Worm (Caenorhabditis elegans) whole organism, early embryonic: ENCODE measurements around the gene spc-1.

Experiments used
- B0310.2 ChIP-seq: sonication (generic microtip); optimal IDR thresholded peaks from 2 replicates; lab custom pipeline; 2016; ENCODE audit warnings: mild to moderate bottlenecking, missing genetic modification characterization, missing compliant biosample characterization
- F13C5.2 ChIP-seq: sonication (generic microtip); optimal IDR thresholded peaks from 2 replicates; lab custom pipeline; 2017; ENCODE audit warnings: mild to moderate bottlenecking, missing genetic modification characterization, inconsistent platforms, missing compliant biosample characterization
- aly-1 ChIP-seq: sonication (generic microtip); optimal IDR thresholded peaks from 2 replicates; lab custom pipeline; 2016; ENCODE audit warnings: missing genetic modification characterization, missing compliant biosample characterization
- ama-1 ChIP-seq: fragments of 150-350 bp; optimal IDR thresholded peaks from 2 replicates; lab custom pipeline; 2014
- ceh-13 ChIP-seq: fragments of 200-800 bp; sonication (Bioruptor generic); optimal IDR thresholded peaks from 2 replicates; lab custom pipeline; 2018; ENCODE audit warnings: mild to moderate bottlenecking, missing genetic modification characterization, missing compliant biosample characterization
- ceh-36 ChIP-seq: sonication (generic microtip); optimal IDR thresholded peaks from 2 replicates; lab custom pipeline; 2016; ENCODE audit warnings: missing genetic modification characterization, inconsistent platforms, missing compliant biosample characterization
- ets-7 ChIP-seq: sonication (generic microtip); optimal IDR thresholded peaks from 2 replicates; lab custom pipeline; 2016; ENCODE audit warnings: missing genotype, missing genetic modification characterization, missing compliant biosample characterization
- flt-1 ChIP-seq: fragments of 200-800 bp; sonication (Bioruptor generic); IDR thresholded peaks from 2 replicates; pipeline ENCODE4 v1.3.6; 2022; ENCODE audit warnings: missing genetic modification characterization, missing compliant biosample characterization
- hmbx-1 ChIP-seq: sonication (generic microtip); optimal IDR thresholded peaks from 2 replicates; lab custom pipeline; 2016; ENCODE audit warnings: mild to moderate bottlenecking, missing genetic modification characterization, missing compliant biosample characterization
- hmg-4 ChIP-seq: fragments of 200-800 bp; sonication (Bioruptor generic); optimal IDR thresholded peaks from 2 replicates; lab custom pipeline; 2018; ENCODE audit warnings: mild to moderate bottlenecking, missing genetic modification characterization, missing compliant biosample characterization
- hnd-1 ChIP-seq: sonication (generic microtip); optimal IDR thresholded peaks from 2 replicates; lab custom pipeline; 2016; ENCODE audit warnings: missing genetic modification characterization, missing compliant biosample characterization
- pes-1 ChIP-seq: fragments of 200-800 bp; sonication (Bioruptor generic); IDR thresholded peaks from 2 replicates; pipeline ENCODE4 v1.3.6; 2022; ENCODE audit warnings: missing genetic modification reagents, missing genetic modification characterization, missing compliant biosample characterization
- scrt-1 ChIP-seq: fragments of 200-800 bp; sonication (Bioruptor generic); IDR thresholded peaks from 2 replicates; pipeline ENCODE4 v1.3.6; 2022; ENCODE audit warnings: missing genetic modification characterization, missing compliant biosample characterization
- sea-1 ChIP-seq: fragments of 200-800 bp; sonication (Bioruptor generic); conservative IDR thresholded peaks from 2 replicates; pipeline ENCODE4 v1.3.6; 2022; ENCODE audit warnings: missing genetic modification characterization, missing compliant biosample characterization
- tbx-11 ChIP-seq: fragments of 200-800 bp; sonication (Bioruptor generic); IDR thresholded peaks from 2 replicates; pipeline ENCODE4 v1.3.6; 2022; ENCODE audit warnings: missing genetic modification characterization, missing compliant biosample characterization
- tbx-37 ChIP-seq: fragments of 200-800 bp; sonication (Bioruptor generic); conservative IDR thresholded peaks from 2 replicates; pipeline ENCODE4 v1.3.6; 2022; ENCODE audit warnings: missing genetic modification reagents, missing genetic modification characterization, missing compliant biosample characterization
- tra-4 ChIP-seq: sonication (generic microtip); optimal IDR thresholded peaks from 2 replicates; lab custom pipeline; 2017; ENCODE audit warnings: missing genetic modification characterization, missing compliant biosample characterization

spc-1 gene

DNA sequence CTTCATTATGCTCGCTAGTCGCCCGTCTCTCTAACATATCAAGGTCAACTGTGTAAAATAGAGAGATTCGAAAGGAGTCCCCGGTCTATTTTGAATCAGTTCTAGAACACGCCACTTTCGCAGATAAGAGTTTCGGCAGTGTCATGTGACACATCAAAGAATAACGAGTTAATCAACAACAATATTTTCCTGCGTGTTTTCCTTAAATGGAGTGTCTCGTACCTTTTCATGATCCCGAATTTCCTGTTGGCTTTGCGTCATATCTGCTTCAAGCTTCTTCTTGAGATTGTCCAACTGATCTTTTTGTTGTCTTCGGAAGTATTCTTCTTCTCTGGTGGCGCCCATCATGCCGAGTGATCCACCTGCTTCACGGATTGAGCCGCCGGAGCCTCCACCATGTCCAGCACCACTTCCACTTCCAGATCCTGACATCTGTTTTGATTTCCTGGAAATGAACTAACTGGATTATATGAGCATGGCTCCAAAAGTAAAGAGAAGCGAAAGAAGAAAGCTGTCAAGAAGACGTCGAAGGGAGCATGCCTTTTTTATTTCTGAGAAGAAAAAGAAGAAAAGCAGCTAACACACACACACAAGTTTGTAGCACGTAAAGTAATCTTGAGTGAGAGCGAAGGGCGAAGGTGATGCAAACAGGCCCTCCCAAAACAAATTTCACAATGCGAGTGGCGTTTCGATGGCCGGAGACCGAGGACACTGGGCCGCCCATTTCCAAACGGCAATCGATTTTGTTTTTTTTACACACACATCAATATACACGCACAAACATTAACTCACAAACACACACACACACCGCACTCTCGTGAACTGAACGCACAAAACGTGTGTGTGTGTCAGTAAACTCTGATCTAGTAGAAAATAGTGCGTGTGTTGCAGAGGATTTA is 11.5 kb downstream of the spc-1 start:
- TF ChIP-seq scrt-1 (no peak), hnd-1 (no peak), B0310.2 (tag; lab: Kevin White, UChicago) (no peak), ceh-13 (GFP tag; lab: Kevin White, UChicago) (no peak), sea-1 (GFP tag; lab: Robert Waterston, UW) (no peak), hmbx-1 (no peak), tbx-37 (GFP tag; lab: Robert Waterston, UW) (no peak)

DNA sequence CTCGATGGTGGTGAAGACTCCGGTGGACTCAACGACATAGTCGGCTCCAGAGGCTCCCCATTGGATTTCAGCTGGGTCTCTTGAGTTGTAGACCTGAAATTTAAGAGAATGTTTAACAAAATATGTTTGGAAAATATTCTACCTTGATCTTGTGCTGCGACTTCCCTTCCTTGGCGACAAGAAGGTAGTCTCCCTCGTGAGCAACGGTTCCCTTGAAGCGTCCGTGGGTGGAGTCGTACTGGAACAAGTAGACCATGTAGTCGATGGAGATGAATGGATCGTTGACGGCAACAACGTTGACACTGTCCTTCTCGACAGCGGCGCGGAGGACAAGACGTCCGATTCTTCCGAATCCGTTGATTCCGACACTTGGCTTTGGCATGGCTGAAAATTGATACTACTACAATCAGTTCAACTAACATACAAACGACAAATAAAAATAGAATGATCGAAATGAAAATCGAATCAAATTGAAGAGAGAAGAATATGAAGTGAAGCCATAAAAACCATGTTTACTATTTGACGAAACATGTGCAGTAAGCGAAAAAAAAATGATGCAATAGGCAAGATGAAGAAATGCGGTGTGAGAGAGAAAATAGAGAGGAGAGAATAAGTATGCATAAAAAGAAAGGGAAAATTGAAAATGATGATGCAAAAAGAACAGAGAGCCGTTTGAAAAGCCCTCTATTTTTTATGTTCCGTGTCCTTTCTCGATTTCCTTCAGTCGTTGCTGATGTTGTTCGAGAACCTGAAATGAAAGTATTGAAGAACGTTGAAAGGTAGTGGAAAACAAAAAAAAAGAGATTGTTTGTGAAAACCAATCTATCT is 12.4 kb downstream of the spc-1 start, which contains the start of gene gpd-2:
TSS of gene gpd-2 (minus strand) at position 384 of the 828 bp plus-strand sequence.
- TF ChIP-seq hnd-1 (no peak), scrt-1 (no peak), pes-1 (no peak), ets-7 (tag; lab: Kevin White, UChicago) (no peak), tra-4 (tag; lab: Kevin White, UChicago) (no peak)

DNA sequence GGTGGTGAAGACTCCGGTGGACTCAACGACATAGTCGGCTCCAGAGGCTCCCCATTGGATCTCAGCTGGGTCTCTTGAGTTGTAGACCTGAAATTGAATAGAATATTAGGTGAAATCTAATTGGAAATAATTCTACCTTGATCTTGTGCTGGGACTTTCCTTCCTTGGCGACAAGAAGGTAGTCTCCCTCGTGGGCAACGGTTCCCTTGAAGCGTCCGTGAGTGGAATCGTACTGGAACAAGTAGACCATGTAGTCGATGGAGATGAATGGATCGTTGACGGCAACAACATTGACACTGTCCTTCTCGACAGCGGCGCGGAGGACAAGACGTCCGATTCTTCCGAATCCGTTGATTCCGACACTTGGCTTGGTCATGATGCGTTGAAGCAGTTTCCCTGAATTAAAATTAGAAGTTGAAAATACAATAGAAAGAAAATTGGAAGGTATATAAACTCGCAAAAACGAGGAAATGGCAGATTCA is 13.9 kb downstream of the spc-1 start, which contains the start of gene gpd-3:
TSS of gene gpd-3 (minus strand) at position 396 of the 482 bp plus-strand sequence.
- TF ChIP-seq hnd-1 = no peak
- no peak for TF ChIP-seq flt-1 (GFP tag; lab: Robert Waterston, UW)
- no peak for TF ChIP-seq tbx-37 (GFP tag; lab: Robert Waterston, UW)
- TF ChIP-seq B0310.2 (tag; lab: Kevin White, UChicago) = no peak
- no peak for TF ChIP-seq sea-1 (GFP tag; lab: Robert Waterston, UW)
- TF ChIP-seq hmg-4 (GFP tag; lab: Kevin White, UChicago) = no peak
- TF ChIP-seq ama-1 (lab: Kevin White, UChicago) = no peak
- no peak for TF ChIP-seq ceh-13 (GFP tag; lab: Kevin White, UChicago)
- no peak for TF ChIP-seq hmbx-1

DNA sequence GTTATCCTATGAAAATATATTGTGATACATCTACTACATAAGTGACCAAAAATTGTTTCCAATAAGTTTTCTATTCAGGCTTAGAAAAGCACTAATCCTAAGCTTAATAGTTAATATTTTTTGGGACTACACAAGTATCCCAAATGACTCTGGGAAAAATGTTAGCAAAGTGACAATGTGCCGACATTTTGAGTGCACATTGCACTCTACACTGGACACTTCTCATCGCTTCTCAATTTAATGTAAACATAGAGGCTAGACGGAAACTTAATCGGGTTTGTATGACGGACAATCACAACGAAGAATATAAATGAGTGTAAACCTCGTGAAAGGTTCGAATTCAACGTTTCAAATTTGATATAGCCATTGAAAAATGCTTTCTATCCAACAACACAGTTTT is 15.2 kb downstream of the spc-1 start:
- TF ChIP-seq pes-1 (no peak), tbx-37 (GFP tag; lab: Robert Waterston, UW) (no peak), tra-4 (tag; lab: Kevin White, UChicago) (no peak), F13C5.2 (no peak), B0310.2 (tag; lab: Kevin White, UChicago) (no peak), flt-1 (GFP tag; lab: Robert Waterston, UW) (no peak), hmg-4 (GFP tag; lab: Kevin White, UChicago) (no peak), hnd-1 (no peak), ets-7 (tag; lab: Kevin White, UChicago) (no peak), sea-1 (GFP tag; lab: Robert Waterston, UW) (no peak), ceh-36 (tag; lab: Kevin White, UChicago) (no peak)

DNA sequence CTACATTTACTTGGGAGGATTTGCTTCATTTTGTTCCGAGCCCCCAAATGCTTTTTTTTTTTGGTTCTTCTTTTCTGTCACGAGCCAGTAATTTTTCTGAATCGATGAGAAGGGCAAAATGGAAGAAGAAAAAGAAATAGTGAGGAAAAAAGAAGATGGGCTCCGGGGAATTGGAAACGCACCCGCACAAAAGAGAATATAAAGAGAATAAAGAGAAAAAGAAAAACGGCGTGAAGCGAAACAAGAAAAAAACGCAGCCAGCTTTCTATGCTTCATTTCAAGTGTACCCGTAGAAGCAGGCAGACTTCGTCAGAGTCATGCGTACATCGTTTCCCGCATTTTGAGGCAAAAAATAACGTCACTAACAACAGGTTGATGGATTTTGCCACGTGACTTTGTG is 15.8 kb downstream of the spc-1 start:
- TF ChIP-seq scrt-1 (no peak), aly-1 (tag; lab: Kevin White, UChicago) (no peak), ama-1 (lab: Kevin White, UChicago) (no peak), tbx-37 (GFP tag; lab: Robert Waterston, UW) (no peak), B0310.2 (tag; lab: Kevin White, UChicago) (no peak), ets-7 (tag; lab: Kevin White, UChicago) (no peak), pes-1 (no peak), sea-1 (GFP tag; lab: Robert Waterston, UW) (no peak)

DNA sequence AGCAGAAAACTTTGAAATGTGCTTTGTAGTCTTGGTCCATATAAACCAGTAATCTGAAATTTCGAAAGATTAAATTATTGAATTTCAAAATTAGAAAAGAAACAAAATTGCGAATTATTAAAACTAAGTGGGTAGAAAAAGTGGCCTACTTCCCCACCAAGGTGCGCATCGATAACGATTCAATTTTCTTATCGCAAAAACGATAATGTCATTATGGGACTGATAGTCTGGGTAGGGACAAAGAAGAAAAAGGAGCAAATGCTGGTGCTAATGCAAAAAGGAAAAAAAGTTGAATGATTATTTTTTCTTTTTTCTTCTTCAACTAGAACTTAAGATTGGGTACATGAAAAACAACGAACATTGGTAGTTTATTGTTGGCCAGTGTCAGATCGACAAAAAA is 16.3 kb downstream of the spc-1 start, which contains the start of gene gpcp-1:
TSS of gene gpcp-1 (minus strand) at position 53 of the 400 bp plus-strand sequence.
- TF ChIP-seq F13C5.2 (no peak), ceh-13 (GFP tag; lab: Kevin White, UChicago) (no peak), hnd-1 (no peak), scrt-1 (no peak), tbx-11 (GFP tag; lab: Robert Waterston, UW) (no peak), ets-7 (tag; lab: Kevin White, UChicago) (no peak), hmbx-1 (no peak), ama-1 (lab: Kevin White, UChicago) (no peak)

DNA sequence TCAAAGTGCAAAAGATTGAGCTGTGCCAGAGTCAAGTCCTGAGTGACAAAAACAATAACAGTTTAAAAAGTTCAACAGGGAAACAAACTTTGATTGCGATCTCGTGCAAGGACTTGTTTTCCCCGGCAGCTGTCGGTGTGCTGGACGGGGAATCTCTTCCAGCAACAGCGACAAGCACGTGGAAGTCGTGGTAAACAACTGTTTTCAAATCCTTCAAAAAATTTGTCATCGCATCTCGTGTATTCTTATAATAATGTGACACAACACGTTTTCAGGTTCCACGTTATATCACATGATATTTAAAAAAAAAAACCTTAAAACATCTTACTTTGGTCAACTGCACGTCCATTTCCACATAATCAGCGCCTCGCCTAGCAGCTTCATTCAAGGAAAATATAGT is 18.3 kb downstream of the spc-1 start:
- TF ChIP-seq tbx-37 (GFP tag; lab: Robert Waterston, UW) (no peak), ceh-13 (GFP tag; lab: Kevin White, UChicago) (no peak), ets-7 (tag; lab: Kevin White, UChicago) (no peak), aly-1 (tag; lab: Kevin White, UChicago) (no peak), sea-1 (GFP tag; lab: Robert Waterston, UW) (no peak), flt-1 (GFP tag; lab: Robert Waterston, UW) (no peak), hmg-4 (GFP tag; lab: Kevin White, UChicago) (no peak), pes-1 (no peak), B0310.2 (tag; lab: Kevin White, UChicago) (no peak), tbx-11 (GFP tag; lab: Robert Waterston, UW) (no peak), tra-4 (tag; lab: Kevin White, UChicago) (no peak), F13C5.2 (no peak), scrt-1 (no peak), hnd-1 (no peak), hmbx-1 (no peak), ama-1 (lab: Kevin White, UChicago) (no peak)
